Fruit fly (Drosophila melanogaster) S2 (cell line): ENCODE data around the gene CG17110.

Source experiments
- CG8478 ChIP-seq: fragments of >200 bp; optimal IDR thresholded peaks from 2 replicates; lab custom pipeline; 2018
- CTCF ChIP-seq, 2 experiments: fragments of >200 bp; optimal IDR thresholded peaks; 2 replicates each; lab custom pipeline; 2018

DNA sequence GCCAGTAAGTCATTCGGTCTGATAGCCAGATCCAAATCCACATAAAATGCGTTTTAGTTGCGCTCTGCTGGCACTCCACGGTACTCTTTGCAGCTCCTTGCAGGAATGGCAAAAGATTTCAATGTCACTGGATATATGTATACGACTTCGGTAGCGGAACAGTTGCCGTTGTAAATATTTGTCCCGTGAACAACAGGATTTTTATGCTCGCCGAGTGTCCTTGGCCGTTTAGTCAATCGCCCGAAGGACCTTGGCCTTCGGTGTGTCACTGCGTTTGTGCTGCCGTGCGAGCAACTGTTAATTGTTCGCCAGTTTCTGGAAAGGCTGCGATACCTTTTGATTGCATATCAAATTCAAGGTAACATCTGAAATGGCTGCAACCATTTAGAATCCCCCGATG lies 46.9 kb downstream of the CG17110 start:
- TF ChIP-seq CG8478 (lab: Kevin White, UChicago) (no peak), CTCF (optimal IDR thresholded peaks at IDR 0.05; lab: Kevin White, UChicago) (no peak)
